In genomic region chr3R:8823761-8824499, dm6 we compare ENCODE assay signal across 1 fruit fly cellular context.
A peak's percentile ranks its signal among the peaks of the same experiment; 100 is the strongest.
TF ChIP-seq lines count a peak whose summit lies in the region.

Gene IscU (minus strand): TSS chr3R:8824177.
Gene CG8379 (plus strand): TSS chr3R:8824411.

TF ChIP-seq in whole organism, embryonic, 481 proteins besides CTCF, POLR2A, EP300 and RAD21 (continued from another document):
- TF ChIP-seq CG3847 (GFP tag; IDR thresholded peaks at IDR 0.05; lab: Robert Waterston, UW), result peak; percentile 40; the same call in 1 of the 2 replicates
- TF ChIP-seq CG15601 (tag; optimal IDR thresholded peaks at IDR 0.05; lab: Kevin White, UChicago), result peak; percentile 60
- TF ChIP-seq vvl (GFP tag; IDR thresholded peaks at IDR 0.05; lab: Robert Waterston, UW), result no peak
- TF ChIP-seq hbn (GFP tag; IDR thresholded peaks at IDR 0.05; lab: Robert Waterston, UW; ENCODE audit: partially characterized antibody), result peak; percentile 69; the same call in 1 of the 2 replicates
- peak; percentile 57 for TF ChIP-seq CG15479 (GFP tag; optimal IDR thresholded peaks at IDR 0.05; lab: Kevin White, UChicago)
- peak in 1 of 3 experiments; percentile 10 for TF ChIP-seq Stat92E (GFP tag; optimal IDR thresholded peaks at IDR 0.05; lab: Kevin White, UChicago)
- TF ChIP-seq CG34224 (GFP tag; IDR thresholded peaks at IDR 0.05; lab: Robert Waterston, UW; ENCODE audit: partially characterized antibody), result peak; percentile 77; the same call in 2 of the 3 replicates
- peak; percentile 38 for TF ChIP-seq CG8924 (tag; optimal IDR thresholded peaks at IDR 0.05; lab: Kevin White, UChicago)
- no peak for TF ChIP-seq CG18764 (GFP tag; optimal IDR thresholded peaks at IDR 0.05; lab: Kevin White, UChicago)
- no peak for TF ChIP-seq rib (GFP tag; IDR thresholded peaks at IDR 0.05; lab: Robert Waterston, UW)
- TF ChIP-seq Dp (GFP tag; optimal IDR thresholded peaks at IDR 0.05; lab: Kevin White, UChicago), result peak; percentile 37
- TF ChIP-seq CG14014 (GFP tag; IDR thresholded peaks at IDR 0.05; lab: Robert Waterston, UW), result no peak
- peak; percentile 11 for TF ChIP-seq CG13424 (tag; optimal IDR thresholded peaks at IDR 0.05; lab: Kevin White, UChicago)
- no peak for TF ChIP-seq tap (tag; optimal IDR thresholded peaks at IDR 0.05; lab: Kevin White, UChicago)
- TF ChIP-seq Max (GFP tag; optimal IDR thresholded peaks at IDR 0.05; lab: Kevin White, UChicago), result peak; percentile 12
- TF ChIP-seq maf-S (GFP tag; optimal IDR thresholded peaks at IDR 0.05; lab: Kevin White, UChicago), result no peak
- no peak for TF ChIP-seq chn (GFP tag; optimal IDR thresholded peaks at IDR 0.05; lab: Kevin White, UChicago)
- no peak for TF ChIP-seq btn (GFP tag; optimal IDR thresholded peaks at IDR 0.05; lab: Kevin White, UChicago)
- TF ChIP-seq ham (GFP tag; IDR thresholded peaks at IDR 0.05; lab: Robert Waterston, UW), result no peak
- no peak for TF ChIP-seq HHEX (GFP tag; optimal IDR thresholded peaks at IDR 0.05; lab: Kevin White, UChicago)
- no peak for TF ChIP-seq Mrtf (GFP tag; IDR thresholded peaks at IDR 0.05; lab: Robert Waterston, UW)
- peak; percentile 81 for TF ChIP-seq Dll (GFP tag; IDR thresholded peaks at IDR 0.05; lab: Robert Waterston, UW; ENCODE audit: partially characterized antibody)
- TF ChIP-seq D19B (GFP tag; optimal IDR thresholded peaks at IDR 0.05; lab: Kevin White, UChicago), result no peak
- no peak for TF ChIP-seq Poxn (GFP tag; IDR thresholded peaks at IDR 0.05; lab: Robert Waterston, UW)
- TF ChIP-seq Meics (GFP tag; optimal IDR thresholded peaks at IDR 0.05; lab: Kevin White, UChicago), result no peak
- no peak for TF ChIP-seq CrebB (tag; optimal IDR thresholded peaks at IDR 0.05; lab: Kevin White, UChicago)
- TF ChIP-seq Sin3A (optimal IDR thresholded peaks at IDR 0.05; lab: Kevin White, UChicago), result peak; percentile 70
- TF ChIP-seq CG1647 (GFP tag; optimal IDR thresholded peaks at IDR 0.05; lab: Kevin White, UChicago), result no peak
- TF ChIP-seq abd-A (tag; optimal IDR thresholded peaks at IDR 0.05; lab: Kevin White, UChicago), result no peak
- TF ChIP-seq unc-4 (GFP tag; IDR thresholded peaks at IDR 0.05; lab: Robert Waterston, UW; ENCODE audit: partially characterized antibody), result peak; percentile 73
- TF ChIP-seq ranshi (GFP tag; IDR thresholded peaks at IDR 0.05; lab: Robert Waterston, UW), result no peak
- no peak for TF ChIP-seq bab2 (GFP tag; optimal IDR thresholded peaks at IDR 0.05; lab: Kevin White, UChicago)
- no peak for TF ChIP-seq Atf-2 (GFP tag; optimal IDR thresholded peaks at IDR 0.05; lab: Kevin White, UChicago)
- TF ChIP-seq Dref (GFP tag; IDR thresholded peaks at IDR 0.05; lab: Robert Waterston, UW), result peak; percentile 50
- TF ChIP-seq Drgx (GFP tag; IDR thresholded peaks at IDR 0.05; lab: Robert Waterston, UW), result no peak
- peak; percentile 45 for TF ChIP-seq CG12391 (tag; optimal IDR thresholded peaks at IDR 0.05; lab: Kevin White, UChicago)
- TF ChIP-seq Pdp1 (GFP tag; optimal IDR thresholded peaks at IDR 0.05; lab: Kevin White, UChicago), result peak in 1 of 2 experiments; percentile 86
- no peak for TF ChIP-seq lmd (GFP tag; IDR thresholded peaks at IDR 0.05; lab: Robert Waterston, UW)
TF ChIP-seq in whole organism, embryonic: peak in this region for 71.
